Fruit fly (Drosophila melanogaster) whole organism, prepupa: ENCODE measurements around the gene CG18666.
A peak's percentile ranks its signal among the peaks of the same experiment; 100 is the strongest.

Experiments used
- CG10631 ChIP-seq: fragments of 200-800 bp; sonication (Bioruptor generic); optimal IDR thresholded peaks from 2 replicates; lab custom pipeline; 2016; ENCODE audit warnings: missing biosample characterization, missing genetic modification characterization
- CG34406 ChIP-seq: fragments of 200-800 bp; sonication (Bioruptor generic); optimal IDR thresholded peaks from 3 replicates; lab custom pipeline; 2016; ENCODE audit warnings: missing biosample characterization, missing genetic modification characterization
- Eip93F ChIP-seq: fragments of 200-800 bp; sonication (Bioruptor generic); optimal IDR thresholded peaks from 2 replicates; lab custom pipeline; 2016; ENCODE audit warnings: missing biosample characterization, mild to moderate bottlenecking, missing genetic modification characterization
- OdsH ChIP-seq: fragments of 200-800 bp; sonication (Bioruptor generic); optimal IDR thresholded peaks from 3 replicates; lab custom pipeline; 2016; ENCODE audit warnings: missing biosample characterization, missing genetic modification characterization
- Sox102F ChIP-seq: fragments of 200-800 bp; sonication (Bioruptor generic); optimal IDR thresholded peaks from 2 replicates; lab custom pipeline; 2016; ENCODE audit warnings: missing biosample characterization, mild to moderate bottlenecking, missing genetic modification characterization
- Sox15 ChIP-seq: fragments of 200-800 bp; sonication (Bioruptor generic); optimal IDR thresholded peaks from 3 replicates; lab custom pipeline; 2016; ENCODE audit warnings: missing biosample characterization, missing genetic modification characterization
- dsx ChIP-seq: fragments of 200-800 bp; optimal IDR thresholded peaks from 3 replicates; lab custom pipeline; 2019; ENCODE audit warnings: missing biosample characterization, mild to moderate bottlenecking, missing genetic modification characterization, moderate library complexity; ENCODE audit not compliant: poor library complexity, severe bottlenecking

DNA sequence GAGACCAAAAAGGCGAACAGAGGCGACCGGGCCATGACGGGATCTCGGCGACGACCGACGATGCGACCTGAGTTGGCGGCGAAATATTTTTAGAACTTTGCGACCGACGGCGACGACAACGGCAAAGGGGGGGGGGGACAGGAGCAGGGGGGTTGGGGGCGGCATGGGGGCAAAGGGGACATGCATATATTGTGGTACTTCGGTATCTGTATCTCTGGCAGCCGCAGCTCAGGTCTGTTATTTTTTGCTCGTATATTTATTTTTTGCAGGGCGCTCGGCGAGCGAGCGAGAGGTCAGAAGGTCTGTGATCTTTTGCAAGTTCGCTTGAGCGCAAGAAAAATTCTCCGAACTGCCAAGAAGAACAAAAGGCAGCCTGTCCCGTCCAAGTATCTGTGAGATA, 24.6 kb downstream of the CG18666 start:
- no peak for TF ChIP-seq Sox102F (GFP tag; lab: Kevin White, UChicago)
- TF ChIP-seq Eip93F (GFP tag; lab: Kevin White, UChicago): no peak
- no peak for TF ChIP-seq Sox15 (GFP tag; lab: Kevin White, UChicago)
- TF ChIP-seq OdsH (GFP tag; lab: Kevin White, UChicago): no peak
- no peak for TF ChIP-seq CG34406 (GFP tag; lab: Kevin White, UChicago)
- no peak for TF ChIP-seq CG10631
- TF ChIP-seq dsx (GFP tag; lab: Kevin White, UChicago): peak; percentile 42
